Worm (Caenorhabditis elegans) whole organism, young adult: ENCODE data around the gene inx-18.

ENCODE experiments used
- B0261.1 ChIP-seq: sonication (generic microtip); optimal IDR thresholded peaks from 2 replicates; lab custom pipeline; 2016; ENCODE audit warnings: mild to moderate bottlenecking, missing genetic modification characterization, moderate library complexity, missing compliant biosample characterization
- C17E4.6 ChIP-seq: fragments of 200-800 bp; sonication (Bioruptor generic); IDR thresholded peaks from 2 replicates; pipeline ENCODE4 v1.3.6; 2022; ENCODE audit warnings: missing genetic modification reagents, missing genetic modification characterization, missing compliant biosample characterization
- D2030.7 ChIP-seq: fragments of 200-800 bp; sonication (Bioruptor generic); IDR thresholded peaks from 2 replicates; pipeline ENCODE4 v1.3.6; 2022; ENCODE audit warnings: missing genetic modification reagents, missing genetic modification characterization, missing compliant biosample characterization
- K11D2.4 ChIP-seq: fragments of 200-800 bp; sonication (Bioruptor generic); IDR thresholded peaks from 2 replicates; pipeline ENCODE4 v1.3.6; 2022; ENCODE audit warnings: missing genetic modification reagents, missing genetic modification characterization, missing compliant biosample characterization
- Y56A3A.18 ChIP-seq: fragments of 200-800 bp; sonication (Bioruptor generic); IDR thresholded peaks from 2 replicates; pipeline ENCODE4 v1.3.6; 2022; ENCODE audit warnings: missing genetic modification reagents, missing genetic modification characterization, missing compliant biosample characterization
- Y95B8A.8 ChIP-seq: fragments of 200-800 bp; sonication (Bioruptor generic); IDR thresholded peaks from 2 replicates; pipeline ENCODE4 v1.3.6; 2022; ENCODE audit warnings: missing genetic modification reagents, missing genetic modification characterization, missing compliant biosample characterization
- cebp-2 ChIP-seq: fragments of 200-800 bp; sonication (Bioruptor generic); IDR thresholded peaks from 2 replicates; pipeline ENCODE4 v1.3.6; 2022; ENCODE audit warnings: missing genetic modification characterization, missing compliant biosample characterization
- ceh-27 ChIP-seq: fragments of 200-800 bp; sonication (Bioruptor generic); optimal IDR thresholded peaks from 2 replicates; lab custom pipeline; 2018; ENCODE audit warnings: mild to moderate bottlenecking, missing genetic modification characterization, moderate library complexity, missing compliant biosample characterization
- him-1 ChIP-seq: sonication (generic microtip); optimal IDR thresholded peaks from 2 replicates; lab custom pipeline; 2016; ENCODE audit warnings: missing genotype, missing genetic modification reagents, missing genetic modification characterization, missing compliant biosample characterization
- let-607 ChIP-seq, 2 experiments: fragments of 200-800 bp in 1 of 2; sonication (Bioruptor generic) in 1 of 2; sonication (generic microtip) in 1 of 2; optimal IDR thresholded peaks; 2 replicates each; lab custom pipeline; 2016 to 2018; ENCODE audit warnings: mild to moderate bottlenecking in 2 of 2, missing compliant biosample characterization in 2 of 2, missing genetic modification characterization in 2 of 2, moderate library complexity in 2 of 2, missing genotype in 1 of 2
- lir-1 ChIP-seq: fragments of 200-800 bp; sonication (Bioruptor generic); conservative IDR thresholded peaks from 2 replicates; pipeline ENCODE4 v1.3.6; 2022; ENCODE audit warnings: missing genetic modification reagents, missing genetic modification characterization, missing compliant biosample characterization
- lsl-1 ChIP-seq: fragments of 200-800 bp; sonication (Bioruptor generic); optimal IDR thresholded peaks from 2 replicates; lab custom pipeline; 2018; ENCODE audit warnings: mild to moderate bottlenecking, missing genetic modification characterization, moderate library complexity, missing compliant biosample characterization
- madf-3 ChIP-seq: fragments of 200-800 bp; sonication (Bioruptor generic); IDR thresholded peaks from 2 replicates; pipeline ENCODE4 v1.3.6; 2022; ENCODE audit warnings: missing genetic modification reagents, missing genetic modification characterization, missing compliant biosample characterization
- mxl-1 ChIP-seq: sonication (generic microtip); optimal IDR thresholded peaks from 2 replicates; lab custom pipeline; 2016; ENCODE audit warnings: missing genetic modification characterization, missing compliant biosample characterization
- rcor-1 ChIP-seq: fragments of 200-800 bp; sonication (Bioruptor generic); IDR thresholded peaks from 2 replicates; pipeline ENCODE4 v1.3.6; 2022; ENCODE audit warnings: missing genetic modification reagents, missing genetic modification characterization, missing compliant biosample characterization
- zfh-2 ChIP-seq: fragments of 200-800 bp; sonication (Bioruptor generic); conservative IDR thresholded peaks from 2 replicates; pipeline ENCODE4 v1.3.6; 2022; ENCODE audit warnings: missing genetic modification reagents, missing genetic modification characterization, missing compliant biosample characterization
- ztf-18 ChIP-seq: sonication (generic microtip); optimal IDR thresholded peaks from 2 replicates; lab custom pipeline; 2016; ENCODE audit warnings: missing genotype, mild to moderate bottlenecking, missing genetic modification characterization, missing compliant biosample characterization

inx-18 gene

ce11 chrIV:659585-659984 lies 53.4 kb downstream of the inx-18 start:
- no peak for TF ChIP-seq lsl-1 (GFP tag; lab: Kevin White, UChicago)
- peak; percentile 65 for TF ChIP-seq zfh-2 (GFP tag; lab: Robert Waterston, UW)
- TF ChIP-seq, all 124 proteins: peak for 1

ce11 chrIV:661623-662022 lies 55.5 kb downstream of the inx-18 start:
- TF ChIP-seq K11D2.4 (no peak), ztf-18 (tag; lab: Kevin White, UChicago) (no peak), Y95B8A.8 (GFP tag; lab: Robert Waterston, UW) (no peak), rcor-1 (GFP tag; lab: Robert Waterston, UW) (no peak), him-1 (tag; lab: Kevin White, UChicago) (no peak), D2030.7 (no peak), Y56A3A.18 (no peak), ceh-27 (no peak), C17E4.6 (GFP tag; lab: Robert Waterston, UW) (no peak), let-607 (tag; optimal IDR thresholded peaks at IDR 0.05; lab: Kevin White, UChicago) (no peak), zfh-2 (GFP tag; lab: Robert Waterston, UW) (no peak), lir-1 (GFP tag; lab: Robert Waterston, UW) (no peak), B0261.1 (no peak), mxl-1 (tag; lab: Kevin White, UChicago) (no peak), cebp-2 (no peak), madf-3 (no peak)
